Fruit fly (Drosophila melanogaster) whole organism, pupa: Measurements from ENCODE around the gene CG32700.

Experiments used
- CG13204 ChIP-seq: fragments of 200-800 bp; sonication (Bioruptor generic); optimal IDR thresholded peaks from 2 replicates; lab custom pipeline; 2018; ENCODE audit warnings: missing biosample characterization, mild to moderate bottlenecking, missing genetic modification characterization, moderate library complexity
- CG14655 ChIP-seq: fragments of 200-800 bp; sonication (Bioruptor generic); optimal IDR thresholded peaks from 3 replicates; lab custom pipeline; 2017; ENCODE audit warnings: mild to moderate bottlenecking, missing biosample characterization, missing genetic modification reagents, missing genetic modification characterization
- CG4496 ChIP-seq: fragments of 200-800 bp; sonication (Bioruptor generic); IDR thresholded peaks from 3 replicates; pipeline ENCODE4 v1.3.6; 2022; ENCODE audit warnings: missing biosample characterization, missing genetic modification characterization
- CG9948 ChIP-seq: fragments of 200-800 bp; sonication (Bioruptor generic); optimal IDR thresholded peaks from 2 replicates; lab custom pipeline; 2018; ENCODE audit warnings: missing biosample characterization, mild to moderate bottlenecking, missing genetic modification characterization, moderate library complexity
- Pif1A ChIP-seq: fragments of 200-800 bp; sonication (Bioruptor generic); optimal IDR thresholded peaks from 3 replicates; lab custom pipeline; 2016; ENCODE audit warnings: missing biosample characterization, missing genetic modification characterization
- fd96Ca ChIP-seq: fragments of 200-800 bp; sonication (Bioruptor generic); IDR thresholded peaks from 3 replicates; pipeline ENCODE4 v1.3.6; 2022; ENCODE audit warnings: missing biosample characterization, missing genetic modification characterization

dm6 chrX:9498174-9498573 is 52.5 kb downstream of the CG32700 start:
- TF ChIP-seq CG14655 (GFP tag; lab: Kevin White, UChicago) (no peak), fd96Ca (GFP tag; lab: Robert Waterston, UW) (no peak), CG9948 (tag; lab: Kevin White, UChicago) (no peak), CG13204 (no peak), CG4496 (GFP tag; lab: Robert Waterston, UW) (no peak), Pif1A (GFP tag; lab: Kevin White, UChicago) (no peak)
